Fruit fly (Drosophila melanogaster) whole organism, adult: Measurements from ENCODE around the gene Nup153.

Source experiments
- CG11617 ChIP-seq: fragments of 200-800 bp; sonication (Bioruptor generic); optimal IDR thresholded peaks from 2 replicates; lab custom pipeline; 2017; ENCODE audit warnings: mild to moderate bottlenecking, missing biosample characterization, missing genetic modification reagents, missing genetic modification characterization
- CG12768 ChIP-seq: fragments of 200-800 bp; sonication (Bioruptor generic); optimal IDR thresholded peaks from 2 replicates; lab custom pipeline; 2017; ENCODE audit warnings: missing biosample characterization, missing genetic modification characterization, mild to moderate bottlenecking, moderate library complexity, missing genetic modification reagents
- CG14711 ChIP-seq: fragments of 200-800 bp; sonication (Bioruptor generic); optimal IDR thresholded peaks from 2 replicates; lab custom pipeline; 2018; ENCODE audit warnings: missing biosample characterization, mild to moderate bottlenecking, missing genetic modification characterization, moderate library complexity
- CG1620 ChIP-seq: fragments of 200-800 bp; sonication (Bioruptor generic); optimal IDR thresholded peaks from 2 replicates; lab custom pipeline; 2016; ENCODE audit warnings: missing biosample characterization, missing genetic modification characterization
- CG33017 ChIP-seq: fragments of 200-800 bp; sonication (Bioruptor generic); optimal IDR thresholded peaks from 2 replicates; lab custom pipeline; 2018; ENCODE audit warnings: missing biosample characterization, mild to moderate bottlenecking, missing genetic modification characterization, moderate library complexity
- CG5204 ChIP-seq: fragments of 200-800 bp; sonication (Bioruptor generic); optimal IDR thresholded peaks from 2 replicates; lab custom pipeline; 2016; ENCODE audit warnings: missing biosample characterization, missing genetic modification characterization
- CG7045 ChIP-seq: fragments of 200-800 bp; sonication (Bioruptor generic); optimal IDR thresholded peaks from 2 replicates; lab custom pipeline; 2017; ENCODE audit warnings: missing biosample characterization, mild to moderate bottlenecking, missing genetic modification characterization
- CG7101 ChIP-seq: fragments of 200-800 bp; sonication (Bioruptor generic); optimal IDR thresholded peaks from 2 replicates; lab custom pipeline; 2018; ENCODE audit warnings: missing biosample characterization, mild to moderate bottlenecking, missing genetic modification characterization, moderate library complexity
- Clk ChIP-seq: fragments of 200-800 bp; sonication (Bioruptor generic); optimal IDR thresholded peaks from 2 replicates; lab custom pipeline; 2017; ENCODE audit warnings: missing biosample characterization, missing genetic modification characterization
- Crg-1 ChIP-seq: fragments of 200-800 bp; sonication (Bioruptor generic); optimal IDR thresholded peaks from 2 replicates; lab custom pipeline; 2016; ENCODE audit warnings: missing biosample characterization, missing genetic modification characterization
- Hr96 ChIP-seq: fragments of 200-800 bp; sonication (Bioruptor generic); optimal IDR thresholded peaks from 2 replicates; lab custom pipeline; 2016; ENCODE audit warnings: missing biosample characterization, missing genetic modification characterization
- Mnt ChIP-seq: fragments of 200-800 bp; sonication (Bioruptor generic); optimal IDR thresholded peaks from 2 replicates; lab custom pipeline; 2016; ENCODE audit warnings: missing biosample characterization, mild to moderate bottlenecking, missing genetic modification characterization
- bab1 ChIP-seq: fragments of 200-800 bp; sonication (Bioruptor generic); optimal IDR thresholded peaks from 3 replicates; lab custom pipeline; 2019; ENCODE audit warnings: missing biosample characterization, mild to moderate bottlenecking, missing genetic modification characterization, moderate library complexity
- cic ChIP-seq: fragments of 200-800 bp; sonication (Bioruptor generic); optimal IDR thresholded peaks from 2 replicates; lab custom pipeline; 2017; ENCODE audit warnings: missing biosample characterization, mild to moderate bottlenecking, missing genetic modification characterization, moderate library complexity
- cnc ChIP-seq, 2 experiments: fragments of >200 bp; optimal IDR thresholded peaks; 2 replicates each; lab custom pipeline; 2017
- kay ChIP-seq: fragments of 200-800 bp; sonication (Bioruptor generic); peaks from one replicate; lab custom pipeline; 2016; ENCODE audit warnings: missing biosample characterization, missing genetic modification characterization, borderline replicate concordance
- ovo ChIP-seq: fragments of 200-800 bp; sonication (Bioruptor generic); optimal IDR thresholded peaks from 2 replicates; lab custom pipeline; 2016; ENCODE audit warnings: missing biosample characterization, missing genetic modification characterization
- pad ChIP-seq: fragments of 200-800 bp; sonication (Bioruptor generic); optimal IDR thresholded peaks from 3 replicates; lab custom pipeline; 2017; ENCODE audit warnings: missing biosample characterization, missing genetic modification characterization, mild to moderate bottlenecking, moderate library complexity, missing genetic modification reagents
- tj ChIP-seq: fragments of 200-800 bp; sonication (Bioruptor generic); optimal IDR thresholded peaks from 3 replicates; lab custom pipeline; 2017; ENCODE audit warnings: missing biosample characterization, mild to moderate bottlenecking, missing genetic modification characterization, moderate library complexity
- toe ChIP-seq: fragments of 200-800 bp; sonication (Bioruptor generic); optimal IDR thresholded peaks from 2 replicates; lab custom pipeline; 2016; ENCODE audit warnings: missing biosample characterization, missing genetic modification characterization

The Nup153 gene

dm6 chrX:16579978-16580377 is 19.1 kb upstream of the Nup153 start:
- TF ChIP-seq Hr96 (GFP tag; lab: Kevin White, UChicago) (no peak), kay (no peak), pad (GFP tag; lab: Kevin White, UChicago) (no peak), CG12768 (GFP tag; lab: Kevin White, UChicago) (no peak), CG1620 (no peak), bab1 (GFP tag; lab: Kevin White, UChicago) (no peak)

dm6 chrX:16581703-16582102 is 17.3 kb upstream of the Nup153 start:
- peak; percentile 2 for TF ChIP-seq CG5204
- TF ChIP-seq toe (GFP tag; lab: Kevin White, UChicago) = peak; percentile 5
- no peak for TF ChIP-seq CG33017 (tag; lab: Kevin White, UChicago)

DNA sequence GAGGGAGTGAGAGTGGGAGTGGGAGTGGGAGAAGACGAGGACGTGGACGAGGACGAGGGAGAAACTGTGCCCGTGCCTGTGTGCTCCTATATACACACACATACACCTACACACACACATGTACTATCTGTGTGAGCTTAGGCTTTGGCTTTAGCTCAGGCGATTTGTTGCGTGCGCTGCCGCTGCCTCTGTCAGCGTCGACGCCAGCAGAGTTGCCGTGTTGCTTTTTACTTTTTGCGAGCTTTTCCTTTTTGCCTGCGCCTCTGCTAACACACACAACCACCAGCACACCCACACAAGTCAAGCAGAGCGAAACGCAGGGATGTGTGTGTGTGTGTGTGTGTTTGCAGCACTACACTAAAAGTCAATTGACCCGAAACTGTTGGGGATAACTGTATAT is 16.9 kb upstream of the Nup153 start:
- TF ChIP-seq CG14711 (tag; lab: Kevin White, UChicago) (no peak), pad (GFP tag; lab: Kevin White, UChicago) (no peak), CG12768 (GFP tag; lab: Kevin White, UChicago) (no peak), CG33017 (tag; lab: Kevin White, UChicago) (no peak), Mnt (GFP tag; lab: Kevin White, UChicago) (no peak), CG1620 (no peak), bab1 (GFP tag; lab: Kevin White, UChicago) (no peak), cnc (optimal IDR thresholded peaks at IDR 0.05; lab: Kevin White, UChicago) (no peak), toe (GFP tag; lab: Kevin White, UChicago) (no peak), kay (no peak), CG5204 (no peak), Hr96 (GFP tag; lab: Kevin White, UChicago) (no peak), Crg-1 (GFP tag; lab: Kevin White, UChicago) (no peak)

DNA sequence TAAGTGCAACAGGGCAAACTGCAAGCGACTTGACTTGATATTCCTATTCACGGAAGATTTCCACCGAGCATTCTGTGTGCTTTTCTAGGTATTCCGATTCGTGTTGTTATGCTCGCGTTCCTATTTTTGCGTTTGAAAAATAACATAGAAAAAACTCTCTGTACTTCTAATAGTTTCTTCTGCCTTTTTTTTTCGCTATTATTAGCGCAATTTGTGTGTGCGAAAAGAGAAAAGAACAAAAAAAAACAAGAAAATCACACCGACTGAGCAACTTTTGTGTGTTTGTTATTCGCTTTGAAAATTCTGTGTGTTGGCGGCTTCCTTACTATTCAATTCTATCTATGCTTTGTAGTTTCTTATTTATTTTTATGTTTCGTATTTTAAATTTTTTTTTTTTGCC is 15.3 kb upstream of the Nup153 start:
- TF ChIP-seq CG5204 (no peak), CG12768 (GFP tag; lab: Kevin White, UChicago) (no peak), Mnt (GFP tag; lab: Kevin White, UChicago) (no peak), CG7045 (no peak), pad (GFP tag; lab: Kevin White, UChicago) (no peak), cnc (optimal IDR thresholded peaks at IDR 0.05; lab: Kevin White, UChicago) (no peak), Hr96 (GFP tag; lab: Kevin White, UChicago) (no peak), CG33017 (tag; lab: Kevin White, UChicago) (no peak)

DNA sequence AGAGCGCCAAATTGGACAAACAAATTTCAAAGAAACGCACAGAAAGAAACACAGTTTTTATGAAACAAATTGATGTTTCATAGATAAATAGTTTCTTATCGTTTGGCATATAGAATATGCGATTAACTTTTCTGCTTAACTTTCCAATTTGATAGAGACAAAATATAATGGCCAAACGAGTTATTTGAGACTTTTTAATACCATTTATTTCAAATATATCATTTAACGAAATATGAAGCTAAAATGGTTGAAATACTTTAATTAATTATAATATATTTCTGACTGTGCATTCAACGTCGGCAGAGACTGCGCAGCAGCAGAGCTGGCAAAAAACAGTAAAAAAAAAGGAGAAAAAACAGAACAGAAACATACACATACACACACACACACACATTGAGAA is 13.5 kb upstream of the Nup153 start:
- TF ChIP-seq bab1 (GFP tag; lab: Kevin White, UChicago) (no peak), CG7045 (peak; percentile 1), Clk (GFP tag; lab: Kevin White, UChicago) (no peak), pad (GFP tag; lab: Kevin White, UChicago) (peak; percentile 4)

DNA sequence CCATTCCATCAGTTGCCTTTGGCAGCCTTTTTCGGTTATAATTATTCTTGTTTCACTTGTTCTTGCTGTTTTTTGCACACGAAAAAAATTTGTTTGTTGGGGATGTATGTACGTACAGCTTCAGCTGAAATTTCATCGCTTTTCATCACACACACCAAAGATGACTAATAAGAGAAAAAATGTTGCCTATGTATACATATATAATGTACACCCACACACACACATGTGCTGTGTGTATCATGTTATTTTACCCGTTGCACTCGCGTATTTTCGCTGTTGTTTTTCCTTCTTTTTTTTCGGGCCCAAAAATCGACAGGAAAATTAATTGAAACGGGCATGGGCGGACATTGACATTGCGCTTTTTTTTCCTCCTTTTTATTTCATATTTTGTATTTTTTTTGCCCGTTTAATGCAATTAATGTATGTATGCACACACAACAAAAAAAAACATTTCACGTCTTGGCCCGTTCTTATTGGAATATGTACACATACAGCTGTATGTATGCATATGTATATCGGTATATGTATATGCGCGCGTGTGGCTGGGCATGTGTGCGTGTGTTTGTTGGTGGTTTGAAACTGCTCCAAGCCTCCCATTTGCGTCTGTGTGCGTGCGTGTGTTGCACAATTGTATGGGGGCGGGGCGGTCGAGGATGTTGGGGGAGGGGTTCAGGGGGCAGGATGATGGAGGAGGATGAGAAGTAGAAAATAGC is 12.7 kb upstream of the Nup153 start:
- TF ChIP-seq pad (GFP tag; lab: Kevin White, UChicago) = peak; percentile 29
- no peak for TF ChIP-seq CG12768 (GFP tag; lab: Kevin White, UChicago)
- no peak for TF ChIP-seq CG11617
- TF ChIP-seq CG7045 = no peak
- no peak for TF ChIP-seq CG14711 (tag; lab: Kevin White, UChicago)
- no peak for TF ChIP-seq CG7101 (tag; lab: Kevin White, UChicago)
- no peak for TF ChIP-seq Crg-1 (GFP tag; lab: Kevin White, UChicago)
- no peak for TF ChIP-seq cnc (optimal IDR thresholded peaks at IDR 0.05; lab: Kevin White, UChicago)
- TF ChIP-seq Mnt (GFP tag; lab: Kevin White, UChicago) = no peak
- no peak for TF ChIP-seq Hr96 (GFP tag; lab: Kevin White, UChicago)
- TF ChIP-seq CG1620 = no peak
- peak; percentile 23 for TF ChIP-seq ovo
- TF ChIP-seq CG33017 (tag; lab: Kevin White, UChicago) = no peak
- no peak for TF ChIP-seq CG5204
- TF ChIP-seq toe (GFP tag; lab: Kevin White, UChicago) = no peak
- TF ChIP-seq kay = peak; percentile 91
- TF ChIP-seq cic (GFP tag; lab: Kevin White, UChicago) = no peak
- TF ChIP-seq Clk (GFP tag; lab: Kevin White, UChicago) = no peak
- TF ChIP-seq bab1 (GFP tag; lab: Kevin White, UChicago) = no peak

dm6 chrX:16587021-16587667 is 11.9 kb upstream of the Nup153 start, which contains the start of gene CanA-14F:
Gene CanA-14F, minus strand, starts transcription at chrX:16587172.
- TF ChIP-seq tj (GFP tag; lab: Kevin White, UChicago) = no peak
- no peak for TF ChIP-seq CG7045
- TF ChIP-seq CG7101 (tag; lab: Kevin White, UChicago) = peak; percentile 8
- TF ChIP-seq ovo = no peak
- peak; percentile 50 for TF ChIP-seq bab1 (GFP tag; lab: Kevin White, UChicago)
- no peak for TF ChIP-seq kay
- no peak for TF ChIP-seq toe (GFP tag; lab: Kevin White, UChicago)
- peak; percentile 45 for TF ChIP-seq CG1620
- peak; percentile 33 for TF ChIP-seq Mnt (GFP tag; lab: Kevin White, UChicago)
- no peak for TF ChIP-seq CG12768 (GFP tag; lab: Kevin White, UChicago)
- peak; percentile 14 for TF ChIP-seq cic (GFP tag; lab: Kevin White, UChicago)
- no peak for TF ChIP-seq CG11617
- TF ChIP-seq Crg-1 (GFP tag; lab: Kevin White, UChicago) = no peak
- no peak for TF ChIP-seq cnc (optimal IDR thresholded peaks at IDR 0.05; lab: Kevin White, UChicago)
- no peak for TF ChIP-seq pad (GFP tag; lab: Kevin White, UChicago)
- TF ChIP-seq Hr96 (GFP tag; lab: Kevin White, UChicago) = no peak
- TF ChIP-seq Clk (GFP tag; lab: Kevin White, UChicago) = no peak
- no peak for TF ChIP-seq CG33017 (tag; lab: Kevin White, UChicago)
- TF ChIP-seq CG5204 = no peak
